Worm (Caenorhabditis elegans) whole organism, L2 larva: ENCODE results near the gene W04G3.13.

Source experiments
- F13H6.1 ChIP-seq: sonication (generic microtip); optimal IDR thresholded peaks from 2 replicates; lab custom pipeline; 2016; ENCODE audit warnings: missing genetic modification characterization, missing compliant biosample characterization
- R02D3.7 ChIP-seq: fragments of 150-350 bp; optimal IDR thresholded peaks from 2 replicates; lab custom pipeline; 2014; ENCODE audit warnings: missing biosample characterization, missing genetic modification characterization
- Y55F3AM.14 ChIP-seq: fragments of 200-800 bp; sonication (Bioruptor generic); optimal IDR thresholded peaks from 2 replicates; lab custom pipeline; 2018; ENCODE audit warnings: mild to moderate bottlenecking, missing genetic modification characterization, missing compliant biosample characterization
- alr-1 ChIP-seq: fragments of 150-350 bp; optimal IDR thresholded peaks from 2 replicates; lab custom pipeline; 2014; ENCODE audit warnings: missing biosample characterization, missing genetic modification characterization
- aly-2 ChIP-seq: fragments of 150-350 bp; optimal IDR thresholded peaks from 2 replicates; lab custom pipeline; 2014; ENCODE audit warnings: missing biosample characterization, missing genetic modification characterization
- ama-1 ChIP-seq: fragments of 150-350 bp; optimal IDR thresholded peaks from 2 replicates; lab custom pipeline; 2018; ENCODE audit warnings: inconsistent platforms
- ceh-82 ChIP-seq: fragments of 150-350 bp; optimal IDR thresholded peaks from 2 replicates; lab custom pipeline; 2014; ENCODE audit warnings: missing biosample characterization, missing genetic modification characterization
- crh-2 ChIP-seq: sonication (generic microtip); optimal IDR thresholded peaks from 2 replicates; lab custom pipeline; 2017; ENCODE audit warnings: missing biosample characterization, missing genetic modification characterization
- dmd-4 ChIP-seq: sonication (generic microtip); optimal IDR thresholded peaks from 2 replicates; lab custom pipeline; 2017; ENCODE audit warnings: missing biosample characterization, missing genetic modification characterization
- egl-27 ChIP-seq: sonication (generic microtip); optimal IDR thresholded peaks from 3 replicates; lab custom pipeline; 2017; ENCODE audit warnings: missing biosample characterization, missing genetic modification reagents, missing genetic modification characterization
- elt-1 ChIP-seq: fragments of 150-350 bp; optimal IDR thresholded peaks from 2 replicates; lab custom pipeline; 2014; ENCODE audit warnings: missing biosample characterization, missing genetic modification characterization
- elt-3 ChIP-seq: sonication (generic microtip); optimal IDR thresholded peaks from 2 replicates; lab custom pipeline; 2017; ENCODE audit warnings: missing biosample characterization, missing genetic modification characterization
- fos-1 ChIP-seq: fragments of 150-350 bp; optimal IDR thresholded peaks from 2 replicates; lab custom pipeline; 2014; ENCODE audit warnings: missing biosample characterization, missing genetic modification characterization
- gmeb-1 ChIP-seq: fragments of 150-350 bp; optimal IDR thresholded peaks from 2 replicates; lab custom pipeline; 2014; ENCODE audit warnings: missing biosample characterization, missing genetic modification characterization
- lin-11 ChIP-seq: fragments of 150-350 bp; sonication (generic microtip); optimal IDR thresholded peaks from 2 replicates; lab custom pipeline; 2014; ENCODE audit warnings: missing biosample characterization, missing genetic modification characterization, inconsistent platforms, mixed read lengths
- lin-13 ChIP-seq: fragments of 150-350 bp; optimal IDR thresholded peaks from 2 replicates; lab custom pipeline; 2014; ENCODE audit warnings: missing biosample characterization, missing genetic modification reagents, missing genetic modification characterization
- lin-39 ChIP-seq: fragments of 150-350 bp; optimal IDR thresholded peaks from 2 replicates; lab custom pipeline; 2014; ENCODE audit warnings: missing biosample characterization, missing genetic modification reagents, missing genetic modification characterization
- mdl-1 ChIP-seq, 2 experiments: fragments of 150-350 bp in 1 of 2; sonication (generic microtip) in 1 of 2; optimal IDR thresholded peaks; 2 replicates each; lab custom pipeline; 2017; ENCODE audit warnings: missing biosample characterization in 2 of 2, missing genetic modification characterization in 2 of 2
- nhr-10 ChIP-seq: sonication (generic microtip); optimal IDR thresholded peaks from 2 replicates; lab custom pipeline; 2017; ENCODE audit warnings: missing biosample characterization, missing genetic modification characterization
- nhr-129 ChIP-seq: fragments of 150-350 bp; optimal IDR thresholded peaks from 2 replicates; lab custom pipeline; 2014; ENCODE audit warnings: missing biosample characterization, missing genetic modification characterization
- nhr-237 ChIP-seq: fragments of 150-350 bp; optimal IDR thresholded peaks from 2 replicates; lab custom pipeline; 2014; ENCODE audit warnings: missing biosample characterization, missing genetic modification characterization
- nhr-25 ChIP-seq: fragments of 150-350 bp; sonication (generic microtip); optimal IDR thresholded peaks from 3 replicates; lab custom pipeline; 2014; ENCODE audit warnings: missing biosample characterization, missing genetic modification characterization
- nhr-6 ChIP-seq: fragments of 150-350 bp; optimal IDR thresholded peaks from 2 replicates; lab custom pipeline; 2014; ENCODE audit warnings: missing biosample characterization, missing genetic modification characterization
- peb-1 ChIP-seq: fragments of 150-350 bp; optimal IDR thresholded peaks from 2 replicates; lab custom pipeline; 2014; ENCODE audit warnings: missing biosample characterization, missing genetic modification characterization
- sma-3 ChIP-seq: sonication (generic microtip); optimal IDR thresholded peaks from 2 replicates; lab custom pipeline; 2016; ENCODE audit warnings: missing genetic modification reagents, missing genetic modification characterization, missing compliant biosample characterization
- sma-9 ChIP-seq, 2 experiments: fragments of 150-350 bp in 1 of 2; sonication (generic microtip) in 1 of 2; optimal IDR thresholded peaks; 2 replicates each; lab custom pipeline; 2014 to 2016; ENCODE audit warnings: missing genetic modification characterization in 2 of 2, mild to moderate bottlenecking in 1 of 2, missing biosample characterization in 1 of 2, missing compliant biosample characterization in 1 of 2, missing genetic modification reagents in 1 of 2, moderate library complexity in 1 of 2
- snpc-4 ChIP-seq: fragments of 150-350 bp; optimal IDR thresholded peaks from 2 replicates; lab custom pipeline; 2014; ENCODE audit warnings: missing biosample characterization, missing genetic modification characterization
- unc-39 ChIP-seq: fragments of 150-350 bp; optimal IDR thresholded peaks from 2 replicates; lab custom pipeline; 2014; ENCODE audit warnings: missing biosample characterization, missing genetic modification characterization
- unc-55 ChIP-seq: fragments of 150-350 bp; sonication (generic microtip); optimal IDR thresholded peaks from 3 replicates; lab custom pipeline; 2014; ENCODE audit warnings: missing biosample characterization, missing genetic modification reagents, missing genetic modification characterization
- ztf-1 ChIP-seq: fragments of 200-800 bp; sonication (Bioruptor generic); conservative IDR thresholded peaks from 2 replicates; pipeline ENCODE4 v1.3.6; 2022; ENCODE audit warnings: missing genetic modification characterization, missing compliant biosample characterization
- ztf-11 ChIP-seq: sonication (generic microtip); optimal IDR thresholded peaks from 2 replicates; lab custom pipeline; 2017; ENCODE audit warnings: missing biosample characterization, missing genetic modification characterization
- ztf-4 ChIP-seq: fragments of 150-350 bp; optimal IDR thresholded peaks from 2 replicates; lab custom pipeline; 2014; ENCODE audit warnings: missing biosample characterization, missing genetic modification characterization

The W04G3.13 gene

DNA sequence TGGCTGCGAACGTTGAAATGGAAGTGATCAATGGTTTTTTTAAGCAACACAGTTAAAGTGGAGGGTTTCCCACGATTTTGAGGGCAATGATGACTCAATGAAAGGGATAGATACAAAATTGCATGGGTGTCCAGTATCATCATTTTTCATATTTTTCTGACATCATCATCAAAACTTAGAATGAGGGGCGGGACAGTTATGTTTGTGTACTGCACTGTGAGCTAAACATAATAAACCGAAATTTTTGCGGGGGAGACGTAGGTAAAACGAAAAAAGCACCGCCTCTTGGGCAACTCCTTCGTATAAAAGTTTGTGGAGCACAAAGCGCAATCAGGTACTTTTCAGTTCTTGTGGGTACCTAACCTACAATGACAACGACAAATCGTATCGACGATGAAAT, 26.0 kb downstream of the W04G3.13 start, which contains the start of gene C09F12.2:
C09F12.2 (plus strand) TSS at position 301 of the 400 bp plus-strand sequence.
- TF ChIP-seq dmd-4 (no peak), nhr-25 (tag; lab: Kevin White, UChicago) (no peak), unc-55 (no peak), nhr-129 (tag; lab: Kevin White, UChicago) (no peak), unc-39 (tag; lab: Kevin White, UChicago) (no peak), lin-11 (no peak), elt-3 (tag; lab: Kevin White, UChicago) (no peak), lin-39 (tag; lab: Kevin White, UChicago) (no peak), crh-2 (tag; lab: Kevin White, UChicago) (no peak), mdl-1 (tag; optimal IDR thresholded peaks at IDR 0.05; lab: Kevin White, UChicago) (no peak), elt-1 (tag; lab: Kevin White, UChicago) (no peak), nhr-237 (tag; lab: Kevin White, UChicago) (no peak)

DNA sequence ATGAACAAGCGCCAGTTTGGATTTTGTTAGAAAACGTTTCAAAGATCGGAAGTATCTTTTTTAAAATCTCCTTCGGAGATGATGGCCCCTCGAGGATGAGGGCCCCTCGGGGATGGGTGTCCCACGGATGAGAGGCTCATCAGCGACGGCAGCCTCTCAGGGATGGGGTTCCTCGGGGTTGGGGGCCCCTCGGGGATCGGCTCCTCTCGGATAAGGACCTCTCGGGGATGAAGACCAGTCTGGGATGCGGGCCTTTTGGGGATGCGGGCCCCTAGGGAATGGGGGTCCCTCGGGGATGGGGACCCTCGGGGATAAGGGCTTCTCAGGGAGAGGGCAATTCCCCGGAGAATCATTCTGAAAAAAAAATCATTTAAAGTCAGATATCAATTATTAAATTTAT, 29.2 kb downstream of the W04G3.13 start:
- TF ChIP-seq ztf-1, result no peak
- TF ChIP-seq snpc-4 (tag; lab: Kevin White, UChicago), result no peak
- no peak for TF ChIP-seq nhr-129 (tag; lab: Kevin White, UChicago)
- TF ChIP-seq peb-1 (tag; lab: Kevin White, UChicago), result no peak
- TF ChIP-seq nhr-6 (tag; lab: Kevin White, UChicago), result no peak
- no peak for TF ChIP-seq gmeb-1 (tag; lab: Kevin White, UChicago)
- no peak for TF ChIP-seq lin-39 (tag; lab: Kevin White, UChicago)

DNA sequence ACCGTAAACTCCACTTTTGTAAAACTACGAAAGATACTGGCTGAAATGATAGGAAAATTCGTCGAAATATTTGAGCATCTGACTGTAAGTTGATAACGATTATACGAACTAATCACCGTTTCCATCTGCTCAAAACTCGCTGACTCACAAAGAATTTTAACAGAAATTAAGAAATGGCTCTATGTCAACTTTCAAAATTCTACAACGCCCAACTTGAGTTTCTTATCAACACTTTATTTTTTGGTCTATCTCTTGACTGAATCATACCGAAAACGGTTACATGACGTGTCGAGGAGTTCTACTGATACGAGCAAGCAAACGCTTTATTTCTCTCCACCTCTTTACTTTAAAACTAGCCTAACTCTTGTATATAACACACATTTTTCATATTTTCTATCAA, 32.4 kb downstream of the W04G3.13 start, which contains the start of gene clc-1:
clc-1 (plus strand) TSS at position 264 of the 400 bp plus-strand sequence.
- TF ChIP-seq crh-2 (tag; lab: Kevin White, UChicago) (peak; percentile 84), gmeb-1 (tag; lab: Kevin White, UChicago) (peak; percentile 44), egl-27 (tag; lab: Kevin White, UChicago) (no peak), fos-1 (tag; lab: Kevin White, UChicago) (peak; percentile 98), sma-9 (GFP tag; optimal IDR thresholded peaks at IDR 0.05; lab: Kevin White, UChicago) (peak; percentile 50), sma-9 (tag; optimal IDR thresholded peaks at IDR 0.05; lab: Kevin White, UChicago) (no peak), nhr-10 (tag; lab: Kevin White, UChicago) (no peak), F13H6.1 (tag; lab: Kevin White, UChicago) (peak; percentile 38)
- TF ChIP-seq, all 48 proteins: peak for 5

DNA sequence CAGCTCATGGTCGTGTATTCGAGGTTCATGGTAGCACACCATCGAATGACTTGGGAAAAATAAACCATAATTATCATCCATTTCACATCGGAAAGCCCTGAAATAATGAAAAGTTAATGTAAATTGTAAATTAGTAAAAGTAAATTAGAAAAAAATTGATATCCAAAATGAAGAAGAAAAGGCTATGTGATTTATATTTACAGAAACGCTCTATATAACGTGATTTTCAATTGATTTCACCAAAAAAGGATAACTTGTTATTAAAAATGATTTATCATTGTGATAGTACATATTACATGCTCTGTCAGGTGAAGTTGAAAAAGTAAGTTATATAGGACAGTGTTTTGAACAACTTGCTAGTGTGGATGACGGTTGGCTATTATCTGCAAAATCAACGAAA, 36.8 kb downstream of the W04G3.13 start, which contains the start of gene C09F12.3:
C09F12.3 (minus strand) TSS at position 101 of the 400 bp plus-strand sequence.
- TF ChIP-seq dmd-4 (no peak), Y55F3AM.14 (GFP tag; lab: Kevin White, UChicago) (no peak), nhr-129 (tag; lab: Kevin White, UChicago) (no peak), fos-1 (tag; lab: Kevin White, UChicago) (no peak)

DNA sequence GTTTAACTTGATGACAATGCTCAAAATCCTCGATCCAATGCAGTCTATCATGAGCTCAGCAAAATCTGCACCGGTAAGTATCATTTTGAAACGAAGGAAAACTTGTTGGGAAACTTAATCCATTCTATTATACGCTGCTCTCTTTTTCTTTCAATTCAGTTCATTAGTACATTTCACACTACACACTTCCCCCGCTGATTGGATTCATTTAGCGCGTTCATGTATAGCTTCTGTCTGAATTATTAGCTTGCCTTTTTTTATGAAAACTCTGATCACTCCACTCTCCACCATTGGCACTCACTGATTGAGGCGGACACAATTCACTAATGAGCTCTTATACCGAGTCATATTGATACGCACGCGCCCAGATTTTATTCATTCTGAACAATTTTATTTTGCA, 41.3 kb downstream of the W04G3.13 start:
- TF ChIP-seq sma-9 (GFP tag; optimal IDR thresholded peaks at IDR 0.05; lab: Kevin White, UChicago) (no peak), sma-9 (tag; optimal IDR thresholded peaks at IDR 0.05; lab: Kevin White, UChicago) (no peak), nhr-129 (tag; lab: Kevin White, UChicago) (no peak), aly-2 (tag; lab: Kevin White, UChicago) (no peak), nhr-25 (tag; lab: Kevin White, UChicago) (no peak), ztf-11 (tag; lab: Kevin White, UChicago) (no peak), peb-1 (tag; lab: Kevin White, UChicago) (no peak), dmd-4 (no peak), ceh-82 (tag; lab: Kevin White, UChicago) (no peak), sma-3 (GFP tag; lab: Kevin White, UChicago) (no peak), alr-1 (no peak), ztf-4 (tag; lab: Kevin White, UChicago) (no peak), fos-1 (tag; lab: Kevin White, UChicago) (no peak), ama-1 (lab: Kevin White, UChicago) (no peak), crh-2 (tag; lab: Kevin White, UChicago) (no peak), gmeb-1 (tag; lab: Kevin White, UChicago) (no peak), Y55F3AM.14 (GFP tag; lab: Kevin White, UChicago) (no peak), R02D3.7 (tag; lab: Kevin White, UChicago) (no peak), lin-13 (no peak)
